Worm (Caenorhabditis elegans) whole organism, L4/young adult: ENCODE data around the gene inso-1.

ENCODE experiments used
- W03F9.2 ChIP-seq: fragments of 150-350 bp; optimal IDR thresholded peaks from 2 replicates; lab custom pipeline; 2014; ENCODE audit warnings: missing biosample characterization, missing genetic modification characterization
- dao-5 ChIP-seq: sonication (generic microtip); optimal IDR thresholded peaks from 2 replicates; lab custom pipeline; 2016; ENCODE audit warnings: missing genotype, missing genetic modification characterization, moderate library complexity, missing compliant biosample characterization
- him-1 ChIP-seq: sonication (generic microtip); optimal IDR thresholded peaks from 2 replicates; lab custom pipeline; 2016; ENCODE audit warnings: missing genotype, missing genetic modification reagents, missing genetic modification characterization, missing compliant biosample characterization

- TF ChIP-seq dao-5 (no peak), him-1 (tag; lab: Kevin White, UChicago) (no peak), W03F9.2 (tag; lab: Kevin White, UChicago) (no peak)
Measured at ce11 chrX:1255547-1255946, 44.4 kb upstream of the inso-1 start, which contains the start of gene npr-11.
